Worm (Caenorhabditis elegans) whole organism, L4/young adult: ENCODE results near the gene srh-178.

Source experiments
- W03F9.2 ChIP-seq: fragments of 150-350 bp; optimal IDR thresholded peaks from 2 replicates; lab custom pipeline; 2014; ENCODE audit warnings: missing biosample characterization, missing genetic modification characterization
- him-1 ChIP-seq: sonication (generic microtip); optimal IDR thresholded peaks from 2 replicates; lab custom pipeline; 2016; ENCODE audit warnings: missing genotype, missing genetic modification reagents, missing genetic modification characterization, missing compliant biosample characterization

- TF ChIP-seq W03F9.2 (tag; lab: Kevin White, UChicago): no peak
- no peak for TF ChIP-seq him-1 (tag; lab: Kevin White, UChicago)
These were observed 36.4 kb upstream of the srh-178 start, which contains the start of gene hmit-1.1 for ce11 chrV:18516496-18516895.
